Worm (Caenorhabditis elegans) whole organism, L1 larva: ENCODE measurements around the gene nlp-46.
A peak's percentile ranks its signal among the peaks of the same experiment; 100 is the strongest.

Experiments used
- ceh-82 ChIP-seq, 3 experiments: fragments of 150-350 bp in 1 of 3; sonication (generic microtip) in 2 of 3; optimal IDR thresholded peaks; 2 replicates each; lab custom pipeline; 2014 to 2017; ENCODE audit warnings: missing biosample characterization in 3 of 3, missing genetic modification characterization in 3 of 3
- dpl-1 ChIP-seq, 3 experiments: fragments of 150-350 bp in 2 of 3; sonication (generic microtip) in 1 of 3; optimal IDR thresholded peaks; 2 replicates each; lab custom pipeline; 2014 to 2017; ENCODE audit warnings: missing biosample characterization in 3 of 3, missing genetic modification characterization in 3 of 3, missing genetic modification reagents in 3 of 3
- efl-1 ChIP-seq, 4 experiments: fragments of 150-350 bp; optimal IDR thresholded peaks in 3 of 4; peaks in 1 of 4; 1 replicate in 1 of 4; 2 replicates in 3 of 4; lab custom pipeline; 2014; ENCODE audit warnings: missing biosample characterization in 2 of 4, missing genetic modification characterization in 2 of 4, missing genetic modification reagents in 2 of 4
- elt-3 ChIP-seq, 6 experiments: fragments of 150-350 bp in 1 of 6; sonication (generic microtip); optimal IDR thresholded peaks; 2 replicates each; lab custom pipeline; 2017 to 2018; ENCODE audit warnings: missing biosample characterization in 6 of 6, missing genetic modification characterization in 6 of 6, inconsistent platforms in 1 of 6
- fkh-10 ChIP-seq: sonication (generic microtip); optimal IDR thresholded peaks from 2 replicates; lab custom pipeline; 2017; ENCODE audit warnings: missing biosample characterization, missing genetic modification reagents, missing genetic modification characterization
- grh-1 ChIP-seq: fragments of 200-800 bp; sonication (Bioruptor generic); IDR thresholded peaks from 2 replicates; pipeline ENCODE4 v1.3.6; 2022; ENCODE audit warnings: missing genetic modification reagents, missing genetic modification characterization, missing compliant biosample characterization
- hpl-2 ChIP-seq: fragments of 150-350 bp; optimal IDR thresholded peaks from 2 replicates; lab custom pipeline; 2014; ENCODE audit warnings: missing biosample characterization, missing genetic modification reagents, missing genetic modification characterization
- lin-14 ChIP-seq: fragments of 200-800 bp; sonication (Bioruptor generic); optimal IDR thresholded peaks from 2 replicates; lab custom pipeline; 2018; ENCODE audit warnings: mild to moderate bottlenecking, missing genetic modification characterization, moderate library complexity, missing compliant biosample characterization
- mep-1 ChIP-seq: fragments of 150-350 bp; optimal IDR thresholded peaks from 2 replicates; lab custom pipeline; 2014; ENCODE audit warnings: missing biosample characterization, missing genetic modification characterization
- nhr-20 ChIP-seq: sonication (generic microtip); optimal IDR thresholded peaks from 2 replicates; lab custom pipeline; 2016; ENCODE audit warnings: mild to moderate bottlenecking, missing genetic modification characterization, missing compliant biosample characterization
- pqm-1 ChIP-seq: sonication (generic microtip); optimal IDR thresholded peaks from 3 replicates; lab custom pipeline; 2017; ENCODE audit warnings: missing biosample characterization, missing genetic modification characterization
- unc-62 ChIP-seq: fragments of 150-350 bp; optimal IDR thresholded peaks from 2 replicates; lab custom pipeline; 2014; ENCODE audit warnings: missing biosample characterization, missing genetic modification reagents, missing genetic modification characterization
- vab-15 ChIP-seq: sonication (generic microtip); optimal IDR thresholded peaks from 2 replicates; lab custom pipeline; 2017; ENCODE audit warnings: missing genotype, mild to moderate bottlenecking, missing genetic modification characterization, missing compliant biosample characterization
- zip-4 ChIP-seq: fragments of 200-800 bp; sonication (Bioruptor generic); optimal IDR thresholded peaks from 2 replicates; lab custom pipeline; 2018; ENCODE audit warnings: mild to moderate bottlenecking, missing genetic modification characterization, moderate library complexity, missing compliant biosample characterization

nlp-46 gene

DNA sequence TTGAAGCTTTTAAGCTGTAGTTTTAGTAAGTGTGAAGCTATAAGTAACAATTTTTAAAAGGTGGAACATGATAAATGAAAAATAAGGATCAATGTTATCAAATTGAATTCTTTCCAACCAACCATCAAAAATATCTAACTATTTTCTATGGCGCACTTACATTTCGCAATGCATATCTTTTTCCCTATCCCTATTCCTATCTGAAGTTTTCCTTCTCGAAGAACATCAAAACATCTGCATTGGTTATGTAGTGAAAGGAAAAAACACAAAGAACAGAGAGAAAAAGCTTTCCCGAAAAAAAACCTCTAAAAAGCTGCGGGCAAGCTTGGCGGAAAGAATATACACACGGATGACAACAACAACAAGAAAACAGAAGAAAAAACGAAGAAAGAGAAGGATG, 45.5 kb downstream of the nlp-46 start:
- no peak for TF ChIP-seq zip-4 (GFP tag; lab: Kevin White, UChicago)
- no peak for TF ChIP-seq efl-1 (optimal IDR thresholded peaks at IDR 0.05; lab: Kevin White, UChicago)
- TF ChIP-seq efl-1 (GFP tag; optimal IDR thresholded peaks at IDR 0.05 in 1 of 2; lab: Kevin White, UChicago), result peak in 1 of 2 experiments; percentile 37
- no peak for TF ChIP-seq grh-1 (GFP tag; lab: Robert Waterston, UW)
- no peak for TF ChIP-seq pqm-1 (tag; lab: Kevin White, UChicago)
- no peak for TF ChIP-seq nhr-20 (tag; lab: Kevin White, UChicago)
- TF ChIP-seq unc-62 (GFP tag; lab: Kevin White, UChicago), result no peak
- no peak for TF ChIP-seq elt-3 (tag; optimal IDR thresholded peaks at IDR 0.05; lab: Kevin White, UChicago)
- TF ChIP-seq mep-1 (tag; lab: Kevin White, UChicago), result no peak

DNA sequence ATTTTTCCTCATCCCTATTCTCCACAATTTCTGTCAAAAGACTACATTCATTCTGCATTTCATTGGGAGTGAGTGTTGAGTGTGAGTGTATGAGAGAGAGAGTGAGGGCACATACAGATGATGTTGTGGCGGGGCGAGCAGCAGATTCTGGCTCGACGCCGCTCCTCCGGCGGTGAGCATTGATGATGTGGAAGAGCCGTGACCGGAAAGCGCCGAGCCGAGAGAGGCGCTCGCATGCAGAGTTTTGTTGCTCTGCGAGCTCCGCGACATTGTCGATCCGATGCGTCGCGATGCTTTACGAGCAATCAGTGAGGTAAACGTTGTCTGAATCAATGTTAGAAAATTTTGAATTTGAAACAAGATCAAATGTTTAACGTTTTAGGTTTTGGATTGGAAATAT, 50.4 kb downstream of the nlp-46 start:
- TF ChIP-seq hpl-2 (GFP tag; lab: Kevin White, UChicago) (no peak), lin-14 (GFP tag; lab: Kevin White, UChicago) (peak; percentile 45), fkh-10 (peak; percentile 3), vab-15 (tag; lab: Kevin White, UChicago) (no peak), ceh-82 (tag; optimal IDR thresholded peaks at IDR 0.05; lab: Kevin White, UChicago) (peak in 1 of 3 experiments; percentile 19), dpl-1 (GFP tag; optimal IDR thresholded peaks at IDR 0.05; lab: Kevin White, UChicago) (peak in 1 of 3 experiments; percentile 0)
